Worm (Caenorhabditis elegans): ENCODE measurements around the gene srlf-34.

ce11 chrII:10288926-10289325, 23.2 kb upstream of the srlf-34 start:
- TF ChIP-seq unc-62 (GFP tag; optimal IDR thresholded peaks at IDR 0.05) (no peak), tbp1 (GFP tag; optimal IDR thresholded peaks at IDR 0.05) (no peak), nhr-120 (GFP tag; IDR thresholded peaks at IDR 0.05) (no peak), mes-4 (tag; optimal IDR thresholded peaks at IDR 0.05) (no peak), him-1 (tag; optimal IDR thresholded peaks at IDR 0.05) (no peak), rcor-1 (GFP tag; IDR thresholded peaks at IDR 0.05) (no peak), K12H6.12 (tag; optimal IDR thresholded peaks at IDR 0.05) (no peak), nfyb-1 (GFP tag; IDR thresholded peaks at IDR 0.05) (no peak), let-607 (tag; optimal IDR thresholded peaks at IDR 0.05) (no peak), lsy-27 (tag; optimal IDR thresholded peaks at IDR 0.05; ENCODE audit: borderline replicate concordance, insufficient read depth) (no peak), sptf-2 (GFP tag; optimal IDR thresholded peaks at IDR 0.05) (no peak)
